Fruit fly (Drosophila melanogaster) whole organism: ENCODE results near the gene CG11050.

Experiments used
- Dll ChIP-seq: fragments of >200 bp; optimal IDR thresholded peaks from 2 replicates; lab custom pipeline; 2017
- psq ChIP-seq: fragments of >200 bp; optimal IDR thresholded peaks from 2 replicates; lab custom pipeline; 2017
- usp ChIP-seq: fragments of >200 bp; optimal IDR thresholded peaks from 2 replicates; lab custom pipeline; 2017; ENCODE audit warnings: missing biosample characterization, missing genetic modification characterization, mixed read lengths

- TF ChIP-seq usp (GFP tag; lab: Kevin White, UChicago) (no peak), Dll (lab: Kevin White, UChicago) (no peak), psq (no peak)
These were observed 36.4 kb downstream of the CG11050 start for dm6 chr2L:6647103-6647711.
